Fruit fly (Drosophila melanogaster): ENCODE data around the gene Gapvd1.

Gapvd1 gene

dm6 chrX:11295412-11296006 is 29.7 kb upstream of the Gapvd1 start (continued):
- TF ChIP-seq CG17802 (tag; optimal IDR thresholded peaks at IDR 0.05) (no peak), toy (GFP tag; IDR thresholded peaks at IDR 0.05) (no peak), ro (GFP tag; IDR thresholded peaks at IDR 0.05) (no peak), prd (optimal IDR thresholded peaks at IDR 0.05) (no peak), prd (GFP tag; IDR thresholded peaks at IDR 0.05) (no peak), peb (GFP tag; IDR thresholded peaks at IDR 0.05) (no peak), CG7556 (GFP tag; optimal IDR thresholded peaks at IDR 0.05) (peak; percentile 43), tgo (GFP tag; IDR thresholded peaks at IDR 0.05) (peak; percentile 33; the same call in 1 of the 3 replicates), gem (tag; optimal IDR thresholded peaks at IDR 0.05) (peak; percentile 52), CG4820 (GFP tag; optimal IDR thresholded peaks at IDR 0.05) (no peak), CG1647 (GFP tag; optimal IDR thresholded peaks at IDR 0.05) (no peak), GATAe (GFP tag; conservative IDR thresholded peaks at IDR 0.05) (no peak), Opbp (GFP tag; IDR thresholded peaks at IDR 0.05; ENCODE audit: partially characterized antibody) (no peak), CG9797 (GFP tag; optimal IDR thresholded peaks at IDR 0.05) (no peak), CG10321 (GFP tag; IDR thresholded peaks at IDR 0.05) (no peak), CG18599 (GFP tag; optimal IDR thresholded peaks at IDR 0.05) (peak; percentile 76), dati (GFP tag; IDR thresholded peaks at IDR 0.05) (no peak), lilli (GFP tag; optimal IDR thresholded peaks at IDR 0.05) (no peak), dmrt99B (tag; optimal IDR thresholded peaks at IDR 0.05) (peak; percentile 50), CG11695 (GFP tag; IDR thresholded peaks at IDR 0.05) (no peak), zfh2 (GFP tag; optimal IDR thresholded peaks at IDR 0.05) (no peak), CG31388 (GFP tag; optimal IDR thresholded peaks at IDR 0.05) (no peak), CG12659 (GFP tag; optimal IDR thresholded peaks at IDR 0.05) (peak; percentile 5), CG2199 (GFP tag; IDR thresholded peaks at IDR 0.05) (no peak), dmrt11E (tag; optimal IDR thresholded peaks at IDR 0.05) (no peak), CG5245 (GFP tag; optimal IDR thresholded peaks at IDR 0.05) (no peak), scrt (GFP tag; optimal IDR thresholded peaks at IDR 0.05) (peak; percentile 6), BEAF-32 (GFP tag; optimal IDR thresholded peaks at IDR 0.05) (no peak), fu2 (GFP tag; optimal IDR thresholded peaks at IDR 0.05) (no peak), Hr78 (GFP tag; optimal IDR thresholded peaks at IDR 0.05) (no peak), Ada2b (GFP tag; IDR thresholded peaks at IDR 0.05) (no peak), da (GFP tag; optimal IDR thresholded peaks at IDR 0.05) (no peak), sisA (GFP tag; IDR thresholded peaks at IDR 0.05) (no peak), CG12744 (GFP tag; optimal IDR thresholded peaks at IDR 0.05) (no peak), dpn (GFP tag; optimal IDR thresholded peaks at IDR 0.05) (no peak), MBD-R2 (GFP tag; IDR thresholded peaks at IDR 0.05) (no peak), slp2 (GFP tag; optimal IDR thresholded peaks at IDR 0.05) (no peak), ac (GFP tag; optimal IDR thresholded peaks at IDR 0.05) (no peak), vnd (GFP tag; IDR thresholded peaks at IDR 0.05; ENCODE audit: partially characterized antibody) (no peak), fd102C (GFP tag; optimal IDR thresholded peaks at IDR 0.05) (no peak), abd-A (tag; optimal IDR thresholded peaks at IDR 0.05) (no peak), CG1233 (GFP tag; optimal IDR thresholded peaks at IDR 0.05) (no peak), Hsf (GFP tag; optimal IDR thresholded peaks at IDR 0.05) (no peak), CG14710 (tag; optimal IDR thresholded peaks at IDR 0.05) (no peak), Fer1 (GFP tag; optimal IDR thresholded peaks at IDR 0.05) (peak; percentile 45), bab2 (GFP tag; optimal IDR thresholded peaks at IDR 0.05) (no peak), Atf3 (GFP tag; optimal IDR thresholded peaks at IDR 0.05) (no peak), cg (GFP tag; optimal IDR thresholded peaks at IDR 0.05) (no peak), ato (GFP tag; IDR thresholded peaks at IDR 0.05; ENCODE audit: partially characterized antibody) (no peak), CG9215 (GFP tag; IDR thresholded peaks at IDR 0.05) (0 out of 2 replicates have a peak, but pooled peaks have one; percentile 11), rib (GFP tag; IDR thresholded peaks at IDR 0.05) (no peak)

Data from whole organism, embryonic.